Fruit fly (Drosophila melanogaster): ENCODE data around the gene CG1387.

The CG1387 gene

dm6 chrX:8398177-8399018 lies 12.8 kb downstream of the CG1387 start, which contains the start of gene CG10555 (continued):
- peak; percentile 71 for TF ChIP-seq CG13123 (GFP tag; optimal IDR thresholded peaks at IDR 0.05)
- no peak for TF ChIP-seq Tbp (GFP tag; optimal IDR thresholded peaks at IDR 0.05)
- peak; percentile 77 for TF ChIP-seq nerfin-2 (GFP tag; IDR thresholded peaks at IDR 0.05; ENCODE audit: partially characterized antibody)
- TF ChIP-seq Fer1 (GFP tag; optimal IDR thresholded peaks at IDR 0.05) = peak; percentile 72
- TF ChIP-seq CG5953 (GFP tag; IDR thresholded peaks at IDR 0.05) = peak; percentile 75
- no peak for TF ChIP-seq cg (GFP tag; optimal IDR thresholded peaks at IDR 0.05)
- TF ChIP-seq CG30431 (GFP tag; optimal IDR thresholded peaks at IDR 0.05) = peak; percentile 73
- TF ChIP-seq CG8290 (GFP tag; optimal IDR thresholded peaks at IDR 0.05) = peak; percentile 22
- peak; percentile 64 to 81 for TF ChIP-seq CG8290 (tag; optimal IDR thresholded peaks at IDR 0.05)
- peak; percentile 85 for TF ChIP-seq hb (GFP tag; IDR thresholded peaks at IDR 0.05; ENCODE audit: partially characterized antibody)
- TF ChIP-seq gcm2 (GFP tag; optimal IDR thresholded peaks at IDR 0.05) = peak; percentile 71
- TF ChIP-seq CG12391 (tag; optimal IDR thresholded peaks at IDR 0.05) = peak; percentile 86
- TF ChIP-seq cwo (GFP tag; optimal IDR thresholded peaks at IDR 0.05) = peak; percentile 36
- TF ChIP-seq CG10979 (tag; optimal IDR thresholded peaks at IDR 0.05) = peak; percentile 93
- TF ChIP-seq stwl (tag; optimal IDR thresholded peaks at IDR 0.05) = peak; percentile 21
- no peak for TF ChIP-seq grn (GFP tag; optimal IDR thresholded peaks at IDR 0.05)
- peak; percentile 73 for TF ChIP-seq nerfin-1 (tag; optimal IDR thresholded peaks at IDR 0.05)
- peak; percentile 79 for TF ChIP-seq slp2 (GFP tag; optimal IDR thresholded peaks at IDR 0.05)
- TF ChIP-seq CG10274 (GFP tag; optimal IDR thresholded peaks at IDR 0.05) = peak; percentile 58
- TF ChIP-seq CG9437 (GFP tag; optimal IDR thresholded peaks at IDR 0.05) = peak; percentile 64
- TF ChIP-seq insv (GFP tag; optimal IDR thresholded peaks at IDR 0.05) = peak in 1 of 2 experiments; percentile 41
- peak; percentile 41 for TF ChIP-seq Lhr (GFP tag; optimal IDR thresholded peaks at IDR 0.05)
- TF ChIP-seq CG18619 (GFP tag; optimal IDR thresholded peaks at IDR 0.05) = peak; percentile 76
- TF ChIP-seq bowl (GFP tag; IDR thresholded peaks at IDR 0.05) = peak; percentile 51; the same call in 1 of the 2 replicates
- TF ChIP-seq CG31441 (GFP tag; IDR thresholded peaks at IDR 0.05) = peak; percentile 74
- peak; percentile 77 for TF ChIP-seq her (GFP tag; optimal IDR thresholded peaks at IDR 0.05)
- TF ChIP-seq Poxn (GFP tag; IDR thresholded peaks at IDR 0.05) = peak; percentile 60; the same call in 1 of the 2 replicates
- TF ChIP-seq CrebB (tag; optimal IDR thresholded peaks at IDR 0.05) = peak; percentile 55
- TF ChIP-seq sima (GFP tag; optimal IDR thresholded peaks at IDR 0.05) = peak; percentile 41
- TF ChIP-seq CG10543 (GFP tag; optimal IDR thresholded peaks at IDR 0.05) = peak; percentile 83
- TF ChIP-seq nmo (GFP tag; optimal IDR thresholded peaks at IDR 0.05) = peak; percentile 87
- TF ChIP-seq salm (tag; optimal IDR thresholded peaks at IDR 0.05) = no peak
- peak; percentile 58 for TF ChIP-seq NC2α (GFP tag; optimal IDR thresholded peaks at IDR 0.05)
- TF ChIP-seq CG12299 (tag; optimal IDR thresholded peaks at IDR 0.05) = peak; percentile 29
- peak; percentile 90 for TF ChIP-seq esg (GFP tag; conservative IDR thresholded peaks at IDR 0.05)
- TF ChIP-seq D (optimal IDR thresholded peaks at IDR 0.05) = no peak
- TF ChIP-seq D (GFP tag; optimal IDR thresholded peaks at IDR 0.05) = peak; percentile 71
- peak; percentile 78 for TF ChIP-seq Meics (GFP tag; optimal IDR thresholded peaks at IDR 0.05)
- TF ChIP-seq Med (GFP tag) = peak; percentile 97
- peak; percentile 99 for TF ChIP-seq Ets65A (GFP tag)
- peak; percentile 10 for TF ChIP-seq CG17912 (GFP tag; optimal IDR thresholded peaks at IDR 0.05)
- TF ChIP-seq psq (GFP tag; optimal IDR thresholded peaks at IDR 0.05) = no peak
- TF ChIP-seq unpg (GFP tag; optimal IDR thresholded peaks at IDR 0.05) = peak; percentile 84
- TF ChIP-seq dimm (GFP tag; IDR thresholded peaks at IDR 0.05) = peak; percentile 52
- TF ChIP-seq Scr (GFP tag; IDR thresholded peaks at IDR 0.05; ENCODE audit: partially characterized antibody) = peak; percentile 73
- peak; percentile 66 for TF ChIP-seq B-H2 (GFP tag; optimal IDR thresholded peaks at IDR 0.05)
- peak; percentile 82 for TF ChIP-seq CG17361 (GFP tag; IDR thresholded peaks at IDR 0.05)
- TF ChIP-seq H15 (GFP tag; IDR thresholded peaks at IDR 0.05) = peak; percentile 87
- peak; percentile 93 for TF ChIP-seq CG4404 (GFP tag; IDR thresholded peaks at IDR 0.05)
